Fruit fly (Drosophila melanogaster) whole organism, embryonic: ENCODE results near the gene S-Lap4.
A peak's percentile ranks its signal among the peaks of the same experiment; 100 is the strongest.

Source experiments
- Atf6 ChIP-seq: fragments of 200-800 bp; sonication (Bioruptor generic); IDR thresholded peaks from 2 replicates; pipeline ENCODE4 v1.3.6; 2022; ENCODE audit warnings: missing biosample characterization, missing genetic modification characterization
- B-H1 ChIP-seq: fragments of 200-800 bp; sonication (Bioruptor generic); IDR thresholded peaks from 3 replicates; pipeline ENCODE4 v1.3.6; 2022; ENCODE audit warnings: missing biosample characterization, missing genetic modification characterization
- CG10147 ChIP-seq: fragments of 200-800 bp; sonication (Bioruptor generic); optimal IDR thresholded peaks from 2 replicates; lab custom pipeline; 2019; ENCODE audit warnings: missing biosample characterization, mild to moderate bottlenecking, missing genetic modification characterization, moderate library complexity
- CG10209 ChIP-seq: fragments of 200-800 bp; sonication (Bioruptor generic); optimal IDR thresholded peaks from 3 replicates; lab custom pipeline; 2017; ENCODE audit warnings: missing biosample characterization, mild to moderate bottlenecking, missing genetic modification characterization, missing genetic modification reagents
- CG10267 ChIP-seq: fragments of 200-800 bp; sonication (Bioruptor generic); optimal IDR thresholded peaks from 2 replicates; lab custom pipeline; 2018; ENCODE audit warnings: missing biosample characterization, mild to moderate bottlenecking, missing genetic modification characterization, moderate library complexity
- CG11085 ChIP-seq: fragments of 200-800 bp; sonication (Bioruptor generic); IDR thresholded peaks from 2 replicates; pipeline ENCODE4 v1.3.6; 2022; ENCODE audit warnings: missing biosample characterization, missing genetic modification characterization
- CG11247 ChIP-seq: fragments of 200-800 bp; sonication (Bioruptor generic); IDR thresholded peaks from 2 replicates; pipeline ENCODE4 v1.3.6; 2022; ENCODE audit warnings: missing biosample characterization, missing genetic modification characterization
- CG15696 ChIP-seq: fragments of 200-800 bp; sonication (Bioruptor generic); optimal IDR thresholded peaks from 2 replicates; lab custom pipeline; 2019; ENCODE audit warnings: missing biosample characterization, mild to moderate bottlenecking, missing genetic modification characterization, moderate library complexity
- CG2678 ChIP-seq: fragments of 200-800 bp; sonication (Bioruptor generic); optimal IDR thresholded peaks from 3 replicates; lab custom pipeline; 2019; ENCODE audit warnings: missing biosample characterization, mild to moderate bottlenecking, missing genetic modification characterization, moderate library complexity
- CG32772 ChIP-seq: fragments of 200-800 bp; sonication (Bioruptor generic); IDR thresholded peaks from 2 replicates; pipeline ENCODE4 v1.3.6; 2022; ENCODE audit warnings: missing biosample characterization, missing genetic modification characterization
- CG6175 ChIP-seq: fragments of 200-800 bp; sonication (Bioruptor generic); IDR thresholded peaks from 3 replicates; pipeline ENCODE4 v1.3.6; 2022; ENCODE audit warnings: missing biosample characterization, missing genetic modification characterization
- CG7786 ChIP-seq: fragments of 200-800 bp; sonication (Bioruptor generic); optimal IDR thresholded peaks from 2 replicates; lab custom pipeline; 2016; ENCODE audit warnings: missing biosample characterization, missing genetic modification characterization
- CG8924 ChIP-seq: fragments of 200-800 bp; optimal IDR thresholded peaks from 3 replicates; lab custom pipeline; 2019; ENCODE audit warnings: missing biosample characterization, mild to moderate bottlenecking, missing genetic modification characterization, moderate library complexity
- CG8944 ChIP-seq: fragments of 200-800 bp; sonication (Bioruptor generic); optimal IDR thresholded peaks from 3 replicates; lab custom pipeline; 2016; ENCODE audit warnings: missing biosample characterization, missing genetic modification characterization
- CHES-1-like ChIP-seq: fragments of 200-800 bp; sonication (Bioruptor generic); optimal IDR thresholded peaks from 2 replicates; lab custom pipeline; 2016; ENCODE audit warnings: missing biosample characterization, missing genetic modification characterization
- Dad ChIP-seq: fragments of 200-800 bp; sonication (Bioruptor generic); optimal IDR thresholded peaks from 3 replicates; lab custom pipeline; 2016; ENCODE audit warnings: missing biosample characterization, missing genetic modification characterization
- Dip2 ChIP-seq: fragments of 200-800 bp; sonication (Bioruptor generic); IDR thresholded peaks from 2 replicates; pipeline ENCODE4 v1.3.6; 2022; ENCODE audit warnings: missing biosample characterization, missing genetic modification characterization
- Fer3 ChIP-seq: fragments of 200-800 bp; sonication (Bioruptor generic); optimal IDR thresholded peaks from 2 replicates; lab custom pipeline; 2018; ENCODE audit warnings: missing biosample characterization, mild to moderate bottlenecking, missing genetic modification characterization, moderate library complexity
- Max ChIP-seq: fragments of 200-800 bp; sonication (Bioruptor generic); optimal IDR thresholded peaks from 2 replicates; lab custom pipeline; 2016; ENCODE audit warnings: missing biosample characterization, mild to moderate bottlenecking, missing genetic modification characterization
- Myb ChIP-seq: fragments of 200-800 bp; sonication (Bioruptor generic); optimal IDR thresholded peaks from 2 replicates; lab custom pipeline; 2016; ENCODE audit warnings: missing biosample characterization, missing genetic modification characterization
- Nf-YB ChIP-seq: fragments of 200-800 bp; sonication (Bioruptor generic); optimal IDR thresholded peaks from 3 replicates; lab custom pipeline; 2019; ENCODE audit warnings: missing biosample characterization, mild to moderate bottlenecking, missing genetic modification characterization, moderate library complexity
- Oli ChIP-seq: fragments of 200-800 bp; sonication (Bioruptor generic); optimal IDR thresholded peaks from 2 replicates; lab custom pipeline; 2018; ENCODE audit warnings: missing biosample characterization, mild to moderate bottlenecking, missing genetic modification characterization, moderate library complexity
- Tbp ChIP-seq: fragments of >200 bp; optimal IDR thresholded peaks from 2 replicates; lab custom pipeline; 2018; ENCODE audit warnings: missing biosample characterization, missing genetic modification characterization
- Trl ChIP-seq, 3 experiments: fragments of >200 bp in 2 of 3; fragments of 200-800 bp in 1 of 3; sonication (Bioruptor generic) in 1 of 3; optimal IDR thresholded peaks; 2 replicates in 1 of 3; 3 replicates in 2 of 3; lab custom pipeline; 2016 to 2017; ENCODE audit warnings: missing biosample characterization in 1 of 3, missing genetic modification characterization in 1 of 3
- Xrp1 ChIP-seq: fragments of 200-800 bp; sonication (Bioruptor generic); IDR thresholded peaks from 2 replicates; pipeline ENCODE4 v1.3.6; 2022; ENCODE audit warnings: missing biosample characterization, missing genetic modification characterization
- al ChIP-seq: fragments of 200-800 bp; sonication (Bioruptor generic); IDR thresholded peaks from 2 replicates; pipeline ENCODE4 v1.3.6; 2022; ENCODE audit warnings: missing biosample characterization, missing genetic modification characterization
- ato ChIP-seq: fragments of 200-800 bp; sonication (Bioruptor generic); IDR thresholded peaks from 2 replicates; pipeline ENCODE4 v1.3.6; 2022; ENCODE audit warnings: missing biosample characterization, missing genetic modification characterization; ENCODE audit not compliant: partially characterized antibody
- ci ChIP-seq: fragments of 200-800 bp; sonication (Bioruptor generic); IDR thresholded peaks from 3 replicates; pipeline ENCODE4 v1.3.6; 2022; ENCODE audit warnings: missing biosample characterization, missing genetic modification characterization
- corto ChIP-seq: fragments of 200-800 bp; sonication (Bioruptor generic); optimal IDR thresholded peaks from 2 replicates; lab custom pipeline; 2016; ENCODE audit warnings: missing biosample characterization, mild to moderate bottlenecking, missing genetic modification characterization, moderate library complexity
- croc ChIP-seq: fragments of 200-800 bp; sonication (Bioruptor generic); conservative IDR thresholded peaks from 3 replicates; pipeline ENCODE4 v1.3.6; 2022; ENCODE audit warnings: missing biosample characterization, missing genetic modification characterization
- crol ChIP-seq: fragments of 200-800 bp; sonication (Bioruptor generic); IDR thresholded peaks from 2 replicates; pipeline ENCODE4 v1.3.6; 2022; ENCODE audit warnings: missing biosample characterization, missing genetic modification characterization
- da ChIP-seq: fragments of 200-800 bp; sonication (Bioruptor generic); optimal IDR thresholded peaks from 2 replicates; lab custom pipeline; 2016; ENCODE audit warnings: missing biosample characterization, missing genetic modification characterization
- dati ChIP-seq: fragments of 200-800 bp; sonication (Bioruptor generic); IDR thresholded peaks from 2 replicates; pipeline ENCODE4 v1.3.6; 2022; ENCODE audit warnings: missing biosample characterization, missing genetic modification characterization
- dm ChIP-seq: fragments of 200-800 bp; sonication (Bioruptor generic); optimal IDR thresholded peaks from 3 replicates; lab custom pipeline; 2016; ENCODE audit warnings: missing biosample characterization, missing genetic modification characterization
- fd3F ChIP-seq: fragments of 200-800 bp; sonication (Bioruptor generic); optimal IDR thresholded peaks from 2 replicates; lab custom pipeline; 2018; ENCODE audit warnings: missing biosample characterization, mild to moderate bottlenecking, missing genetic modification characterization, moderate library complexity
- fd64A ChIP-seq: fragments of 200-800 bp; sonication (Bioruptor generic); optimal IDR thresholded peaks from 3 replicates; lab custom pipeline; 2018; ENCODE audit warnings: missing biosample characterization, mild to moderate bottlenecking, missing genetic modification characterization
- lab ChIP-seq: fragments of 200-800 bp; sonication (Bioruptor generic); optimal IDR thresholded peaks from 3 replicates; lab custom pipeline; 2017; ENCODE audit warnings: missing biosample characterization, missing genetic modification characterization, mild to moderate bottlenecking, moderate library complexity, missing genetic modification reagents
- lbe ChIP-seq: fragments of 200-800 bp; sonication (Bioruptor generic); optimal IDR thresholded peaks from 2 replicates; lab custom pipeline; 2016; ENCODE audit warnings: missing biosample characterization, mild to moderate bottlenecking, missing genetic modification characterization
- lmd ChIP-seq: fragments of 200-800 bp; sonication (Bioruptor generic); IDR thresholded peaks from 2 replicates; pipeline ENCODE4 v1.3.6; 2022; ENCODE audit warnings: missing biosample characterization, missing genetic modification characterization
- p53 ChIP-seq: fragments of 200-800 bp; sonication (Bioruptor generic); optimal IDR thresholded peaks from 2 replicates; lab custom pipeline; 2016; ENCODE audit warnings: missing biosample characterization, missing genetic modification characterization
- pita ChIP-seq: fragments of 200-800 bp; sonication (Bioruptor generic); optimal IDR thresholded peaks from 2 replicates; lab custom pipeline; 2017; ENCODE audit warnings: missing biosample characterization, mild to moderate bottlenecking, missing genetic modification characterization
- pros ChIP-seq: fragments of 200-800 bp; sonication (Bioruptor generic); optimal IDR thresholded peaks from 3 replicates; lab custom pipeline; 2019; ENCODE audit warnings: missing biosample characterization, mild to moderate bottlenecking, missing genetic modification characterization, moderate library complexity
- pum ChIP-seq: fragments of 200-800 bp; sonication (Bioruptor generic); optimal IDR thresholded peaks from 2 replicates; lab custom pipeline; 2016; ENCODE audit warnings: missing biosample characterization, missing genetic modification characterization
- pzg ChIP-seq: fragments of 200-800 bp; sonication (Bioruptor generic); optimal IDR thresholded peaks from 3 replicates; lab custom pipeline; 2018; ENCODE audit warnings: missing biosample characterization, mild to moderate bottlenecking, missing genetic modification characterization, moderate library complexity
- ranshi ChIP-seq: fragments of 200-800 bp; sonication (Bioruptor generic); IDR thresholded peaks from 2 replicates; pipeline ENCODE4 v1.3.6; 2022; ENCODE audit warnings: missing biosample characterization, missing genetic modification characterization
- schlank ChIP-seq: fragments of 200-800 bp; sonication (Bioruptor generic); optimal IDR thresholded peaks from 2 replicates; lab custom pipeline; 2018; ENCODE audit warnings: missing biosample characterization, mild to moderate bottlenecking, missing genetic modification characterization
- sens ChIP-seq: fragments of 200-800 bp; sonication (Bioruptor generic); peaks from one replicate; lab custom pipeline; 2016; ENCODE audit warnings: missing biosample characterization, missing genetic modification characterization
- sens-2 ChIP-seq: fragments of 200-800 bp; sonication (Bioruptor generic); IDR thresholded peaks from 2 replicates; pipeline ENCODE4 v1.3.6; 2022; ENCODE audit warnings: missing biosample characterization, missing genetic modification characterization
- so ChIP-seq: fragments of 200-800 bp; sonication (Bioruptor generic); IDR thresholded peaks from 3 replicates; pipeline ENCODE4 v1.3.6; 2022; ENCODE audit warnings: missing biosample characterization, missing genetic modification characterization

Gene S-Lap4

dm6 chr3L:10515785-10516706 is 25.4 kb downstream of the S-Lap4 start (continued):
- no peak for TF ChIP-seq CG8944 (GFP tag; lab: Kevin White, UChicago)
- TF ChIP-seq fd64A (GFP tag; lab: Kevin White, UChicago): no peak
- TF ChIP-seq p53 (GFP tag; lab: Kevin White, UChicago): no peak
- peak; percentile 65 for TF ChIP-seq ci (GFP tag; lab: Robert Waterston, UW)
- TF ChIP-seq CHES-1-like (GFP tag; lab: Kevin White, UChicago): peak; percentile 12
- TF ChIP-seq pum (GFP tag; lab: Kevin White, UChicago): no peak
- no peak for TF ChIP-seq Fer3 (tag; lab: Kevin White, UChicago)
- TF ChIP-seq Oli (tag; lab: Kevin White, UChicago): no peak
- TF ChIP-seq Max (GFP tag; lab: Kevin White, UChicago): no peak
- TF ChIP-seq lmd (GFP tag; lab: Robert Waterston, UW): no peak
- TF ChIP-seq dm (GFP tag; lab: Kevin White, UChicago): no peak
- peak; percentile 73 for TF ChIP-seq pzg (GFP tag; lab: Kevin White, UChicago)
- peak; percentile 17; the same call in 1 of the 2 replicates for TF ChIP-seq crol
- TF ChIP-seq al (GFP tag; lab: Robert Waterston, UW): no peak
- no peak for TF ChIP-seq CG11085 (GFP tag; lab: Robert Waterston, UW)
- TF ChIP-seq corto (GFP tag; lab: Kevin White, UChicago): no peak
- peak; percentile 64; the same call in 1 of the 2 replicates for TF ChIP-seq ato (GFP tag; lab: Robert Waterston, UW)
- peak; percentile 29 for TF ChIP-seq CG10147
- TF ChIP-seq Dad (GFP tag; lab: Kevin White, UChicago): no peak
- TF ChIP-seq dati (GFP tag; lab: Robert Waterston, UW): no peak
- no peak for TF ChIP-seq CG10209
- peak; percentile 74 for TF ChIP-seq Myb (GFP tag; lab: Kevin White, UChicago)
- TF ChIP-seq croc (GFP tag; lab: Robert Waterston, UW): no peak
- TF ChIP-seq CG8924 (tag; lab: Kevin White, UChicago): peak; percentile 25
- peak; percentile 55 for TF ChIP-seq CG10267 (tag; lab: Kevin White, UChicago)
- TF ChIP-seq B-H1: no peak; the same call in 2 of the 3 replicates
- TF ChIP-seq CG15696 (tag; lab: Kevin White, UChicago): no peak
- TF ChIP-seq lab: peak; percentile 14
- no peak for TF ChIP-seq da (GFP tag; lab: Kevin White, UChicago)
- TF ChIP-seq CG2678: peak; percentile 23
- no peak for TF ChIP-seq sens-2 (GFP tag; lab: Robert Waterston, UW)
- TF ChIP-seq Atf6 (GFP tag; lab: Robert Waterston, UW): peak; percentile 41; the same call in 1 of the 2 replicates
- TF ChIP-seq pita (GFP tag; lab: Kevin White, UChicago): no peak
- no peak for TF ChIP-seq Tbp (GFP tag; lab: Kevin White, UChicago)
- TF ChIP-seq Xrp1: no peak; the same call in 1 of the 2 replicates
- peak; percentile 8; the same call in 1 of the 2 replicates for TF ChIP-seq CG11247 (GFP tag; lab: Robert Waterston, UW)
- no peak for TF ChIP-seq CG6175
- TF ChIP-seq so (GFP tag; lab: Robert Waterston, UW): no peak
- no peak for TF ChIP-seq pros (GFP tag; lab: Kevin White, UChicago)
- no peak for TF ChIP-seq lbe (GFP tag; lab: Kevin White, UChicago)
- no peak for TF ChIP-seq Dip2 (GFP tag; lab: Robert Waterston, UW)
- TF ChIP-seq fd3F (GFP tag; lab: Kevin White, UChicago): no peak
- peak; percentile 77 for TF ChIP-seq sens (GFP tag; lab: Kevin White, UChicago)
- no peak for TF ChIP-seq schlank
- TF ChIP-seq Nf-YB: peak; percentile 47
- no peak for TF ChIP-seq Trl (optimal IDR thresholded peaks at IDR 0.05; lab: Kevin White, UChicago)
- no peak for TF ChIP-seq Trl (GFP tag; optimal IDR thresholded peaks at IDR 0.05; lab: Kevin White, UChicago)
- TF ChIP-seq CG32772 (GFP tag; lab: Robert Waterston, UW): no peak
- no peak for TF ChIP-seq ranshi (GFP tag; lab: Robert Waterston, UW)
- no peak for TF ChIP-seq CG7786 (GFP tag; lab: Kevin White, UChicago)
